In genomic region chr2L:10341405-10341804, dm6 we compare ENCODE assay signal across 5 fruit fly cellular contexts.
TF ChIP-seq lines count a peak whose summit lies in the region.

CG31715 (plus strand) TSS chr2L:10341616.

- TF ChIP-seq CTCF in whole organism, embryonic (GFP tag; optimal IDR thresholded peaks at IDR 0.05; lab: Kevin White, UChicago) = no peak

TF ChIP-seq in whole organism, adult, 20 proteins besides CTCF, POLR2A, EP300 and RAD21:
- TF ChIP-seq bab1 (GFP tag; optimal IDR thresholded peaks at IDR 0.05; lab: Kevin White, UChicago) (peak; percentile 62), CG7101 (tag; optimal IDR thresholded peaks at IDR 0.05; lab: Kevin White, UChicago) (peak; percentile 40), CG33017 (tag; optimal IDR thresholded peaks at IDR 0.05; lab: Kevin White, UChicago) (peak; percentile 5), CG14711 (tag; optimal IDR thresholded peaks at IDR 0.05; lab: Kevin White, UChicago) (peak; percentile 20), tj (GFP tag; optimal IDR thresholded peaks at IDR 0.05; lab: Kevin White, UChicago) (peak; percentile 11), CG11617 (GFP tag; optimal IDR thresholded peaks at IDR 0.05; lab: Kevin White, UChicago) (peak; percentile 11), kay (GFP tag; lab: Kevin White, UChicago; ENCODE audit: borderline replicate concordance) (peak; percentile 66), CG7045 (GFP tag; optimal IDR thresholded peaks at IDR 0.05; lab: Kevin White, UChicago) (no peak), Mnt (GFP tag; optimal IDR thresholded peaks at IDR 0.05; lab: Kevin White, UChicago) (peak; percentile 5), cic (GFP tag; optimal IDR thresholded peaks at IDR 0.05; lab: Kevin White, UChicago) (no peak)
TF ChIP-seq in whole organism, adult: peak in this region for 8.

TF ChIP-seq in whole organism, embryonic, 481 proteins besides CTCF, POLR2A, EP300 and RAD21 (continues in another document):
- no peak for TF ChIP-seq CG10565 (GFP tag; optimal IDR thresholded peaks at IDR 0.05; lab: Kevin White, UChicago)
- TF ChIP-seq CG13894 (tag; optimal IDR thresholded peaks at IDR 0.05; lab: Kevin White, UChicago) = peak; percentile 27
- TF ChIP-seq CG15601 (tag; optimal IDR thresholded peaks at IDR 0.05; lab: Kevin White, UChicago) = no peak
- no peak for TF ChIP-seq CG7963 (GFP tag; IDR thresholded peaks at IDR 0.05; lab: Robert Waterston, UW; ENCODE audit: partially characterized antibody)
- TF ChIP-seq CG9215 (GFP tag; IDR thresholded peaks at IDR 0.05; lab: Robert Waterston, UW) = no peak
- TF ChIP-seq CG1529 (GFP tag; optimal IDR thresholded peaks at IDR 0.05; lab: Kevin White, UChicago) = no peak
- TF ChIP-seq Dek (tag; optimal IDR thresholded peaks at IDR 0.05; lab: Kevin White, UChicago) = peak; percentile 26
- peak; percentile 45; the same call in 1 of the 3 replicates for TF ChIP-seq Opbp (GFP tag; IDR thresholded peaks at IDR 0.05; lab: Robert Waterston, UW; ENCODE audit: partially characterized antibody)
- peak; percentile 34 for TF ChIP-seq gfzf (GFP tag; optimal IDR thresholded peaks at IDR 0.05; lab: Kevin White, UChicago)
- TF ChIP-seq onecut (GFP tag; IDR thresholded peaks at IDR 0.05; lab: Robert Waterston, UW) = no peak
- TF ChIP-seq Eip74EF (GFP tag; optimal IDR thresholded peaks at IDR 0.05; lab: Kevin White, UChicago) = no peak
- TF ChIP-seq bigmax (GFP tag; optimal IDR thresholded peaks at IDR 0.05; lab: Kevin White, UChicago) = no peak
- TF ChIP-seq CG11695 (GFP tag; IDR thresholded peaks at IDR 0.05; lab: Robert Waterston, UW) = no peak
- TF ChIP-seq odd (GFP tag; optimal IDR thresholded peaks at IDR 0.05; lab: Kevin White, UChicago) = no peak
- no peak for TF ChIP-seq lov (optimal IDR thresholded peaks at IDR 0.05; lab: Kevin White, UChicago)
- TF ChIP-seq lov (GFP tag; IDR thresholded peaks at IDR 0.05; lab: Robert Waterston, UW) = no peak
- peak; percentile 60; the same call in 1 of the 2 replicates for TF ChIP-seq amos (GFP tag; IDR thresholded peaks at IDR 0.05; lab: Robert Waterston, UW; ENCODE audit: partially characterized antibody)
- TF ChIP-seq Mrtf (GFP tag; IDR thresholded peaks at IDR 0.05; lab: Robert Waterston, UW) = no peak
- no peak for TF ChIP-seq dmrt11E (tag; optimal IDR thresholded peaks at IDR 0.05; lab: Kevin White, UChicago)
- peak; percentile 64 for TF ChIP-seq Dll (GFP tag; IDR thresholded peaks at IDR 0.05; lab: Robert Waterston, UW; ENCODE audit: partially characterized antibody)

TF ChIP-seq in whole organism, prepupa, 60 proteins besides CTCF, POLR2A, EP300 and RAD21 (continues in another document):
- TF ChIP-seq Hr4 (GFP tag; optimal IDR thresholded peaks at IDR 0.05; lab: Kevin White, UChicago) (peak; percentile 16), net (GFP tag; optimal IDR thresholded peaks at IDR 0.05; lab: Kevin White, UChicago) (no peak), dsx (GFP tag; optimal IDR thresholded peaks at IDR 0.05; lab: Kevin White, UChicago; ENCODE audit: poor library complexity, severe bottlenecking) (peak; percentile 27), pdm3 (GFP tag; optimal IDR thresholded peaks at IDR 0.05; lab: Kevin White, UChicago) (peak; percentile 23), svp (GFP tag; lab: Kevin White, UChicago) (peak; percentile 58), CG10631 (GFP tag; optimal IDR thresholded peaks at IDR 0.05; lab: Kevin White, UChicago) (peak; percentile 10), CG8632 (GFP tag; optimal IDR thresholded peaks at IDR 0.05; lab: Kevin White, UChicago) (peak; percentile 25), CG15336 (GFP tag; IDR thresholded peaks at IDR 0.05; lab: Robert Waterston, UW) (no peak; the same call in 1 of the 2 replicates), Sox14 (GFP tag; optimal IDR thresholded peaks at IDR 0.05; lab: Kevin White, UChicago) (peak; percentile 3), Sox102F (GFP tag; optimal IDR thresholded peaks at IDR 0.05; lab: Kevin White, UChicago) (peak; percentile 50), Ets96B (tag; optimal IDR thresholded peaks at IDR 0.05; lab: Kevin White, UChicago) (peak; percentile 26), Smox (GFP tag; optimal IDR thresholded peaks at IDR 0.05; lab: Kevin White, UChicago) (no peak), CG11762 (GFP tag; optimal IDR thresholded peaks at IDR 0.05; lab: Kevin White, UChicago; ENCODE audit: insufficient read depth) (no peak), eg (GFP tag; IDR thresholded peaks at IDR 0.05; lab: Robert Waterston, UW) (no peak), Met (GFP tag; optimal IDR thresholded peaks at IDR 0.05; lab: Kevin White, UChicago) (peak; percentile 13), esn (GFP tag; optimal IDR thresholded peaks at IDR 0.05; lab: Kevin White, UChicago) (peak; percentile 29), Eip75B (GFP tag; optimal IDR thresholded peaks at IDR 0.05; lab: Kevin White, UChicago) (peak; percentile 38), CG11294 (GFP tag; IDR thresholded peaks at IDR 0.05; lab: Robert Waterston, UW) (no peak), achi (GFP tag; optimal IDR thresholded peaks at IDR 0.05; lab: Kevin White, UChicago) (peak; percentile 95), CG31627 (GFP tag; optimal IDR thresholded peaks at IDR 0.05; lab: Kevin White, UChicago) (no peak), acj6 (GFP tag; optimal IDR thresholded peaks at IDR 0.05; lab: Kevin White, UChicago) (peak; percentile 3)

TF ChIP-seq in whole organism, pupa, 21 proteins besides CTCF, POLR2A, EP300 and RAD21:
- no peak for TF ChIP-seq CG13204 (GFP tag; optimal IDR thresholded peaks at IDR 0.05; lab: Kevin White, UChicago)
- no peak for TF ChIP-seq gl (tag; optimal IDR thresholded peaks at IDR 0.05; lab: Kevin White, UChicago)
- TF ChIP-seq CG10348 (GFP tag; IDR thresholded peaks at IDR 0.05; lab: Robert Waterston, UW) = no peak
- TF ChIP-seq Pif1A (GFP tag; optimal IDR thresholded peaks at IDR 0.05; lab: Kevin White, UChicago) = no peak
- no peak for TF ChIP-seq CG8159 (tag; optimal IDR thresholded peaks at IDR 0.05; lab: Kevin White, UChicago)
- no peak for TF ChIP-seq CG34367 (tag; optimal IDR thresholded peaks at IDR 0.05; lab: Kevin White, UChicago)
- no peak for TF ChIP-seq Ets98B (GFP tag; IDR thresholded peaks at IDR 0.05; lab: Robert Waterston, UW)
- no peak for TF ChIP-seq fd96Ca (GFP tag; IDR thresholded peaks at IDR 0.05; lab: Robert Waterston, UW)
- no peak for TF ChIP-seq EcR (GFP tag; optimal IDR thresholded peaks at IDR 0.05; lab: Kevin White, UChicago)
- TF ChIP-seq CG9948 (tag; optimal IDR thresholded peaks at IDR 0.05; lab: Kevin White, UChicago) = peak; percentile 4
- TF ChIP-seq Snoo (tag; optimal IDR thresholded peaks at IDR 0.05; lab: Kevin White, UChicago) = peak; percentile 13
- peak; percentile 7 for TF ChIP-seq CG17806 (tag; optimal IDR thresholded peaks at IDR 0.05; lab: Kevin White, UChicago)
- no peak for TF ChIP-seq CG12605 (GFP tag; IDR thresholded peaks at IDR 0.05; lab: Robert Waterston, UW)
- TF ChIP-seq rn (GFP tag; IDR thresholded peaks at IDR 0.05; lab: Robert Waterston, UW) = no peak
- no peak for TF ChIP-seq CG4496 (GFP tag; IDR thresholded peaks at IDR 0.05; lab: Robert Waterston, UW)
- no peak for TF ChIP-seq D1 (tag; optimal IDR thresholded peaks at IDR 0.05; lab: Kevin White, UChicago)
- no peak for TF ChIP-seq Pif1B (GFP tag; optimal IDR thresholded peaks at IDR 0.05; lab: Kevin White, UChicago)
- TF ChIP-seq CG32121 (GFP tag; IDR thresholded peaks at IDR 0.05; lab: Robert Waterston, UW) = no peak
- no peak for TF ChIP-seq CG14655 (GFP tag; optimal IDR thresholded peaks at IDR 0.05; lab: Kevin White, UChicago)
- peak; percentile 6 for TF ChIP-seq CG15710 (tag; optimal IDR thresholded peaks at IDR 0.05; lab: Kevin White, UChicago)
- TF ChIP-seq CG8301 (tag; optimal IDR thresholded peaks at IDR 0.05; lab: Kevin White, UChicago) = no peak

TF ChIP-seq in whole organism, wandering third instar larva, 38 proteins besides CTCF, POLR2A, EP300 and RAD21:
- TF ChIP-seq rgr (GFP tag; optimal IDR thresholded peaks at IDR 0.05; lab: Kevin White, UChicago) = peak; percentile 64
- no peak for TF ChIP-seq lola (GFP tag; optimal IDR thresholded peaks at IDR 0.05; lab: Kevin White, UChicago)
- peak; percentile 32 for TF ChIP-seq Hr83 (GFP tag; optimal IDR thresholded peaks at IDR 0.05; lab: Kevin White, UChicago; ENCODE audit: poor library complexity, severe bottlenecking)
- TF ChIP-seq Hnf4 (GFP tag; optimal IDR thresholded peaks at IDR 0.05; lab: Kevin White, UChicago) = peak; percentile 21
- no peak for TF ChIP-seq GATAd (GFP tag; optimal IDR thresholded peaks at IDR 0.05; lab: Kevin White, UChicago)
- TF ChIP-seq usp (GFP tag; optimal IDR thresholded peaks at IDR 0.05; lab: Kevin White, UChicago) = no peak
- peak; percentile 13 for TF ChIP-seq psq (GFP tag; optimal IDR thresholded peaks at IDR 0.05; lab: Kevin White, UChicago)
- peak; percentile 60 for TF ChIP-seq brk (GFP tag; optimal IDR thresholded peaks at IDR 0.05; lab: Kevin White, UChicago)
- TF ChIP-seq ey (GFP tag; optimal IDR thresholded peaks at IDR 0.05; lab: Kevin White, UChicago) = peak; percentile 9
- peak; percentile 20 for TF ChIP-seq h (GFP tag; optimal IDR thresholded peaks at IDR 0.05; lab: Kevin White, UChicago)
- no peak for TF ChIP-seq Dfd (GFP tag; optimal IDR thresholded peaks at IDR 0.05; lab: Kevin White, UChicago)
- TF ChIP-seq woc (GFP tag; optimal IDR thresholded peaks at IDR 0.05; lab: Kevin White, UChicago) = peak; percentile 35
- peak; percentile 6 for TF ChIP-seq HLH106 (tag; optimal IDR thresholded peaks at IDR 0.05; lab: Kevin White, UChicago)
- peak; percentile 9 for TF ChIP-seq dsf (GFP tag; optimal IDR thresholded peaks at IDR 0.05; lab: Kevin White, UChicago; ENCODE audit: borderline replicate concordance)
- peak in 1 of 2 experiments; percentile 48 for TF ChIP-seq foxo (GFP tag; optimal IDR thresholded peaks at IDR 0.05; lab: Kevin White, UChicago)
